Fruit fly (Drosophila melanogaster) whole organism, embryonic: Measurements from ENCODE around the gene CG13131.

ENCODE experiments used
- CG6175 ChIP-seq: fragments of 200-800 bp; sonication (Bioruptor generic); IDR thresholded peaks from 3 replicates; pipeline ENCODE4 v1.3.6; 2022; ENCODE audit warnings: missing biosample characterization, missing genetic modification characterization
- CG7928 ChIP-seq: fragments of 200-800 bp; sonication (Bioruptor generic); optimal IDR thresholded peaks from 2 replicates; lab custom pipeline; 2017; ENCODE audit warnings: missing biosample characterization, mild to moderate bottlenecking, missing genetic modification characterization
- ara ChIP-seq: fragments of 200-800 bp; sonication (Bioruptor generic); IDR thresholded peaks from 2 replicates; pipeline ENCODE4 v1.3.6; 2022; ENCODE audit warnings: missing biosample characterization, missing genetic modification characterization
- sc ChIP-seq, 3 experiments: fragments of >200 bp in 2 of 3; fragments of 200-800 bp in 1 of 3; sonication (Bioruptor generic) in 1 of 3; optimal IDR thresholded peaks; 2 replicates in 2 of 3; 3 replicates in 1 of 3; lab custom pipeline; 2017; ENCODE audit warnings: mild to moderate bottlenecking in 1 of 3, missing biosample characterization in 1 of 3, missing genetic modification characterization in 1 of 3, missing genetic modification reagents in 1 of 3

DNA sequence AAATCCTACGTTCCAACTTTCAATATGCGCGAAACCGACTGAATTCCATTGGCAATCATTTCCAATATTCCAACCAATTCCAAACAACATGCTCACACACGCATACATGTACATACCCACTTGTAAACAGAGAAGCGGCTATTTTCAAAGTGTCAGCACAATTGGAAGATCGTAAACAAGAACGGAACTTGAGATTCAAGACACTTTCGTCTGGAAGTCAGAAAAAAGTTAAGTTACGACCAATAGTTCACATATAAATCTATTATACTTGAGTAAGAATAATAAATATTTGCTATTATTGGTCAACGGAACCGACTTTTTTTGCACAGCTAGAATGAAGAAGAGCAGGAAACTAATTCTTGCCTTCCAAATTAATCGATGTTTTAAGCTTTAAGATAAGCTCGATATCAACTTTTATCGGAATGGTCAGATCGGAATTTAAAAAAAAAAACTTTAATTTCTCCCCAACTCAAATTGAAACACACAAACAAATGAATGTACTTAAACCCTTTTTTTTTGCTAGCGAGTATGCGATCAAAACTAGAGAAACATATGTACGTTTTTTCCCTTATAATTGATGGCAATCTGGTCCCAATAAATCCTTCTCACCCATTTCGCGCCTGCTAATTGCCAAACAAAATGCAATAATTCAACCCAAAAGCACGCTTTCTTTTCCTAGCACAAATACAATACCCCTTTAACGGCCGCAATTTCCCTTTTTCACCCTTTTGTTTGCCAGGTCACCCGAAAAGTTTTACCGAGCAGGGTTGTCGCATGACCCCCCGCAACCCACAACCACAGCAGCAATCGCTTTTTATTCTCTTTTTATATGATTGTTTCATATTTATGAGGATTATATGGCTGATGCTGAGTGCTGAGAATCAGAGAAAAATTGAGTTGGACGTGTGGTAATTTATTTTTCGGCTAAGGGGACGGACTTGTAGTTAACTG, 14.6 kb downstream of the CG13131 start, which contains the start of the genes CG31875 and SoYb:
- TF ChIP-seq CG7928 (no peak), ara (no peak), sc (optimal IDR thresholded peaks at IDR 0.05; lab: Kevin White, UChicago) (no peak), sc (GFP tag; optimal IDR thresholded peaks at IDR 0.05; lab: Kevin White, UChicago) (no peak), CG6175 (GFP tag; lab: Robert Waterston, UW) (no peak)
